Worm (Caenorhabditis elegans) whole organism, L3 larva: Measurements from ENCODE around the gene srg-69.

ENCODE experiments used
- R02D3.7 ChIP-seq: fragments of 150-350 bp; optimal IDR thresholded peaks from 2 replicates; lab custom pipeline; 2014; ENCODE audit warnings: missing biosample characterization, missing genetic modification characterization
- ZK546.5 ChIP-seq: sonication (generic microtip); optimal IDR thresholded peaks from 2 replicates; lab custom pipeline; 2017; ENCODE audit warnings: missing biosample characterization, missing genetic modification characterization
- aly-2 ChIP-seq: fragments of 150-350 bp; optimal IDR thresholded peaks from 2 replicates; lab custom pipeline; 2014; ENCODE audit warnings: missing biosample characterization, missing genetic modification characterization
- ama-1 ChIP-seq: fragments of 150-350 bp; optimal IDR thresholded peaks from 2 replicates; lab custom pipeline; 2018
- ceh-16 ChIP-seq: sonication (generic microtip); optimal IDR thresholded peaks from 2 replicates; lab custom pipeline; 2017; ENCODE audit warnings: missing biosample characterization, missing genetic modification characterization
- ceh-28 ChIP-seq: fragments of 150-350 bp; optimal IDR thresholded peaks from 2 replicates; lab custom pipeline; 2014; ENCODE audit warnings: missing biosample characterization, missing genetic modification reagents, missing genetic modification characterization
- ceh-82 ChIP-seq: fragments of 150-350 bp; optimal IDR thresholded peaks from 2 replicates; lab custom pipeline; 2014; ENCODE audit warnings: missing biosample characterization, missing genetic modification characterization
- ceh-9 ChIP-seq: sonication (generic microtip); optimal IDR thresholded peaks from 2 replicates; lab custom pipeline; 2018; ENCODE audit warnings: missing biosample characterization, missing genetic modification characterization
- daf-12 ChIP-seq: fragments of 150-350 bp; optimal IDR thresholded peaks from 2 replicates; lab custom pipeline; 2014; ENCODE audit warnings: missing biosample characterization, missing genetic modification reagents, missing genetic modification characterization
- egl-27 ChIP-seq: sonication (generic microtip); optimal IDR thresholded peaks from 4 replicates; lab custom pipeline; 2017; ENCODE audit warnings: missing biosample characterization, missing genetic modification reagents, missing genetic modification characterization
- egl-5 ChIP-seq: fragments of 150-350 bp; optimal IDR thresholded peaks from 2 replicates; lab custom pipeline; 2017; ENCODE audit warnings: missing biosample characterization, missing genetic modification reagents, missing genetic modification characterization, inconsistent platforms
- elt-1 ChIP-seq: fragments of 150-350 bp; optimal IDR thresholded peaks from 2 replicates; lab custom pipeline; 2014; ENCODE audit warnings: missing biosample characterization, missing genetic modification characterization
- elt-2 ChIP-seq: sonication (generic microtip); optimal IDR thresholded peaks from 2 replicates; lab custom pipeline; 2016; ENCODE audit warnings: missing genetic modification reagents, mild to moderate bottlenecking, missing genetic modification characterization, missing compliant biosample characterization
- elt-3 ChIP-seq, 3 experiments: fragments of 150-350 bp in 1 of 3; sonication (generic microtip) in 2 of 3; optimal IDR thresholded peaks; 2 replicates in 2 of 3; 4 replicates in 1 of 3; lab custom pipeline; 2014 to 2017; ENCODE audit warnings: missing biosample characterization in 3 of 3, missing genetic modification characterization in 3 of 3
- eor-1 ChIP-seq, 2 experiments: fragments of 150-350 bp; optimal IDR thresholded peaks; 2 replicates each; lab custom pipeline; 2014 to 2018; ENCODE audit warnings: missing biosample characterization in 2 of 2, missing genetic modification characterization in 2 of 2
- fkh-10 ChIP-seq: sonication (generic microtip); optimal IDR thresholded peaks from 2 replicates; lab custom pipeline; 2017; ENCODE audit warnings: missing biosample characterization, missing genetic modification reagents, missing genetic modification characterization
- fkh-2 ChIP-seq: fragments of 150-350 bp; optimal IDR thresholded peaks from 2 replicates; lab custom pipeline; 2014; ENCODE audit warnings: missing biosample characterization, missing genetic modification reagents, missing genetic modification characterization
- fos-1 ChIP-seq: fragments of 150-350 bp; optimal IDR thresholded peaks from 2 replicates; lab custom pipeline; 2014; ENCODE audit warnings: missing biosample characterization, missing genetic modification characterization
- hmg-11 ChIP-seq: sonication (generic microtip); optimal IDR thresholded peaks from 2 replicates; lab custom pipeline; 2016; ENCODE audit warnings: missing genetic modification characterization, missing compliant biosample characterization
- jun-1 ChIP-seq: fragments of 150-350 bp; optimal IDR thresholded peaks from 2 replicates; lab custom pipeline; 2014; ENCODE audit warnings: missing biosample characterization, missing genetic modification reagents, missing genetic modification characterization
- lin-15B ChIP-seq: fragments of 150-350 bp; optimal IDR thresholded peaks from 2 replicates; lab custom pipeline; 2014; ENCODE audit warnings: missing biosample characterization, missing genetic modification characterization
- lin-39 ChIP-seq: fragments of 150-350 bp; optimal IDR thresholded peaks from 2 replicates; lab custom pipeline; 2018; ENCODE audit warnings: missing biosample characterization, missing genetic modification reagents, missing genetic modification characterization
- mdl-1 ChIP-seq: fragments of 150-350 bp; optimal IDR thresholded peaks from 2 replicates; lab custom pipeline; 2014; ENCODE audit warnings: missing biosample characterization, missing genetic modification characterization
- mml-1 ChIP-seq: fragments of 150-350 bp; sonication (generic microtip); optimal IDR thresholded peaks from 3 replicates; lab custom pipeline; 2014; ENCODE audit warnings: missing biosample characterization, missing genetic modification characterization
- nfya-1 ChIP-seq: sonication (generic microtip); optimal IDR thresholded peaks from 2 replicates; lab custom pipeline; 2017; ENCODE audit warnings: missing genetic modification characterization, mild to moderate bottlenecking, missing compliant biosample characterization, antibody characterized with exemption, moderate library complexity; ENCODE audit not compliant: insufficient read depth
- nhr-11 ChIP-seq: fragments of 150-350 bp; optimal IDR thresholded peaks from 2 replicates; lab custom pipeline; 2014; ENCODE audit warnings: missing biosample characterization, missing genetic modification characterization
- nhr-12 ChIP-seq: fragments of 150-350 bp; optimal IDR thresholded peaks from 2 replicates; lab custom pipeline; 2014; ENCODE audit warnings: missing biosample characterization, missing genetic modification characterization
- nhr-23 ChIP-seq: fragments of 150-350 bp; optimal IDR thresholded peaks from 2 replicates; lab custom pipeline; 2014; ENCODE audit warnings: missing biosample characterization, missing genetic modification reagents, missing genetic modification characterization
- nhr-25 ChIP-seq: sonication (generic microtip); optimal IDR thresholded peaks from 2 replicates; lab custom pipeline; 2017; ENCODE audit warnings: missing biosample characterization, missing genetic modification characterization
- nhr-28 ChIP-seq: fragments of 150-350 bp; optimal IDR thresholded peaks from 2 replicates; lab custom pipeline; 2014; ENCODE audit warnings: missing biosample characterization, missing genetic modification characterization
- nhr-43 ChIP-seq: sonication (generic microtip); optimal IDR thresholded peaks from 2 replicates; lab custom pipeline; 2016; ENCODE audit warnings: mild to moderate bottlenecking, missing genetic modification characterization, missing compliant biosample characterization; ENCODE audit not compliant: poor library complexity, severe bottlenecking
- nhr-67 ChIP-seq: fragments of 150-350 bp; optimal IDR thresholded peaks from 2 replicates; lab custom pipeline; 2014; ENCODE audit warnings: missing biosample characterization, missing genetic modification characterization
- pha-4 ChIP-seq: fragments of 150-350 bp; optimal IDR thresholded peaks from 2 replicates; lab custom pipeline; 2014; ENCODE audit warnings: missing biosample characterization, missing genetic modification reagents, missing genetic modification characterization
- pqm-1 ChIP-seq: fragments of 150-350 bp; optimal IDR thresholded peaks from 2 replicates; lab custom pipeline; 2017; ENCODE audit warnings: missing biosample characterization, missing genetic modification characterization, inconsistent platforms
- sea-2 ChIP-seq: fragments of 150-350 bp; sonication (generic microtip); optimal IDR thresholded peaks from 4 replicates; lab custom pipeline; 2014; ENCODE audit warnings: missing biosample characterization, missing genetic modification reagents, missing genetic modification characterization
- skn-1 ChIP-seq: fragments of 150-350 bp; optimal IDR thresholded peaks from 2 replicates; lab custom pipeline; 2014; ENCODE audit warnings: missing biosample characterization, missing genetic modification characterization
- snpc-4 ChIP-seq: fragments of 150-350 bp; optimal IDR thresholded peaks from 2 replicates; lab custom pipeline; 2014; ENCODE audit warnings: missing biosample characterization, missing genetic modification characterization
- tbx-2 ChIP-seq: sonication (generic microtip); optimal IDR thresholded peaks from 2 replicates; lab custom pipeline; 2016; ENCODE audit warnings: mild to moderate bottlenecking, missing genetic modification characterization, missing compliant biosample characterization
- unc-39 ChIP-seq: sonication (generic microtip); optimal IDR thresholded peaks from 4 replicates; lab custom pipeline; 2017; ENCODE audit warnings: missing biosample characterization, missing genetic modification characterization
- zag-1 ChIP-seq: fragments of 150-350 bp; optimal IDR thresholded peaks from 2 replicates; lab custom pipeline; 2014; ENCODE audit warnings: missing biosample characterization, missing genetic modification characterization
- ztf-11 ChIP-seq: fragments of 150-350 bp; optimal IDR thresholded peaks from 2 replicates; lab custom pipeline; 2014; ENCODE audit warnings: missing biosample characterization, missing genetic modification characterization
- ztf-4 ChIP-seq: fragments of 150-350 bp; optimal IDR thresholded peaks from 2 replicates; lab custom pipeline; 2014; ENCODE audit warnings: missing biosample characterization, missing genetic modification characterization

The srg-69 gene

DNA sequence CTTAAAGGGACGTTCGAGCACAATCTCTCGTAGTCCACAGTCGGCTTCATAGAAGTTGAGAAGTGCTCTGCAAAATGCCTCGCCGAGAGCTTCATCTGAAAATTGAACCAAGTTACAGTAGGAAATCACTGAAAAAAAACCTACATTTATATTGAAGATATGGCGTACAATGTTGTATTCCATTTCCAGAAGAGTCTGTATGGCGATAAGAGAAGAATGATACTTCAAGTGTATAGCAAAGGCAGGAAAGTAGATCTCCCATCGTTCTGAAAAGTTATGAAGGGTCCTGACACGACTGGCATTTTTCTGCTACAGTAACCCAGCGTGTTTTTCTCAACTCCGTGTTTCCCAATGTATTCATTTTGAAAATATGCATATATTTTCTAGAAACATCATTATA is 28.8 kb downstream of the srg-69 start:
- TF ChIP-seq fkh-2 (tag; lab: Kevin White, UChicago) (no peak), pqm-1 (tag; lab: Kevin White, UChicago) (no peak), ztf-11 (tag; lab: Kevin White, UChicago) (no peak), nhr-43 (peak; percentile 8), snpc-4 (tag; lab: Kevin White, UChicago) (no peak), unc-39 (no peak), pha-4 (no peak), nhr-23 (tag; lab: Kevin White, UChicago) (peak; percentile 0), nhr-67 (tag; lab: Kevin White, UChicago) (no peak), ama-1 (lab: Kevin White, UChicago) (no peak), nfya-1 (tag; lab: Kevin White, UChicago) (no peak), nhr-28 (tag; lab: Kevin White, UChicago) (no peak), daf-12 (tag; lab: Kevin White, UChicago) (no peak), mml-1 (tag; lab: Kevin White, UChicago) (no peak), nhr-12 (tag; lab: Kevin White, UChicago) (no peak), ZK546.5 (tag; lab: Kevin White, UChicago) (no peak), elt-1 (tag; lab: Kevin White, UChicago) (no peak), nhr-25 (no peak)

DNA sequence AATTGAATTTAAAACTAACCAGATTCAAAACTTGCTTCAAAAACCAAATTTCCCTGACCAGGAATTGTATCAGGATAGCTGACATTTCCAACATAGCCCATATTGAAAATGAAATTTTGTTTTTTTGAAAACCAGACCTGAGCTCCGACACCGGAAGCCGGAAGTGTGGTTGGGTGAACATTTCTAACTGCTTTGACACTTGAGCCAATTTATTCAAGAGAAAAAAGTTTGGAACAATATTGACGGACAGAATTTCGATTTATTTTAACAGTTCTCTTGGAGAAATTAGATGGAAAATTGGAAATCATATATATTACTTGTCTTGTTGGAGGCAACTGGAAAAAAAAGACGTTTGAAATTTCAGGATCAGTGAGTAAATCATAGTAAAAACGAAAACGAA is 31.7 kb downstream of the srg-69 start, which contains the start of gene ccpp-6:
TSS of gene ccpp-6 (minus strand) at position 101 of the 400 bp plus-strand sequence.
- peak; percentile 3 for TF ChIP-seq elt-2
- TF ChIP-seq tbx-2 (tag; lab: Kevin White, UChicago), result no peak

DNA sequence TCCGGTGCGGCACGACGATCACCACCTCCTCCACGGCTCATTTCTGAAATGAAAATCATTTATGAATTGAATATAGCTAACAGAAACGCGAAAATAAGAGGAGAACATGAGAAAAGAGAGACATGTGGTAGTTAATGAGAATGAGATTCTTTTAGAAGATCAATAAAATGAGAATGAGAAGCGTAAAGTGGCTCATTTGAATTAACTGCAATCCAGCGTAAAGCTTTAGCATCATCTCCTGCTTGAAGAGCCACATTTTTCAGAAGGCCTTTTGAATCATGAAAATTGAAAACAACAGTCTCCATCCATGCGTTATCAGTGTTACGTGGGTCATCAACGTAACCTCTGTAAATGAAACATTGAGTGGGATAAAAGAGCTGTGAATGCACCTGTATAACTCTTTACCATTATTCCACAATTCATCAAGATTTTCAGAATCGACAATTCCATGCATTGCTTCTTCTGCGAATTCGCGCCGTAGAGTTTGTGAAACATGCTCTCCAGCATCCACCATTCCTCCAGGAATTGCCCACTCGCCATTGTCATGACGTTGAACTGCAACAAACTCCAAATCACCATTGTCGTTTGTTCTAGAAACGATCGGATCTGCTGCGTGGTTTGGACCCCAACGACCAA is 33.4 kb downstream of the srg-69 start, which contains the start of gene rsp-4:
TSS of gene rsp-4 (minus strand) at position 51 of the 636 bp plus-strand sequence.
- no peak for TF ChIP-seq egl-5 (tag; lab: Kevin White, UChicago)
- no peak for TF ChIP-seq elt-2
- no peak for TF ChIP-seq ceh-9 (tag; lab: Kevin White, UChicago)
- no peak for TF ChIP-seq ama-1 (lab: Kevin White, UChicago)
- no peak for TF ChIP-seq egl-27
- TF ChIP-seq elt-1 (tag; lab: Kevin White, UChicago), result no peak
- no peak for TF ChIP-seq pqm-1 (tag; lab: Kevin White, UChicago)
- TF ChIP-seq nhr-23 (tag; lab: Kevin White, UChicago), result no peak
- no peak for TF ChIP-seq ztf-11 (tag; lab: Kevin White, UChicago)
- no peak for TF ChIP-seq nhr-67 (tag; lab: Kevin White, UChicago)
- no peak for TF ChIP-seq nfya-1 (tag; lab: Kevin White, UChicago)
- no peak for TF ChIP-seq ceh-16 (tag; lab: Kevin White, UChicago)
- TF ChIP-seq nhr-25, result no peak
- TF ChIP-seq eor-1 (tag; optimal IDR thresholded peaks at IDR 0.05; lab: Kevin White, UChicago), result no peak

DNA sequence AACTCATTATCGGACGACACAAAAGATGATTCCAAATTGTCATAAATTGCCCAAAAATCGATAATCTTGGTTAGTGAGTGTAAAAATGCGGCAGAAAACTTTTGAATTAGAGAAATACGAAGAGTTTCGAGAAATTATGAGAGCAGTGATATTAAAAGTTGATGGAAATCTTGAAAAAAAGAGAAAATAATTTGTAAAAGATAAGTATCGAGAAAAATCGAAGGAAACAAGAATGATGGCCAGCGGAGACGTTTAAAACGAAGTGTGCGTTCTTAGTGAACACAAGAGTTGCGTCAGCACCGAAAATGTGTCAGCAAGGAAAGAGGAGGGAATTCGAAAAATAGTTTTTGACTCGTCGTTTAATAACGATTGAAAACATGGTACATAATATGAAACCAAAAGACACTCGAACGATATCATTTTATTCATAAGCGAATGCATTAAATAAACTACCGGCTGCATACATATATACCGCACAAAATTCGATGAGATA is 34.4 kb downstream of the srg-69 start, which contains the start of gene ndx-6:
TSS of gene ndx-6 (minus strand) at position 51 of the 493 bp plus-strand sequence.
- TF ChIP-seq nhr-11 (tag; lab: Kevin White, UChicago), result no peak
- TF ChIP-seq skn-1 (tag; lab: Kevin White, UChicago), result peak; percentile 57
- TF ChIP-seq nhr-25, result peak; percentile 92
- peak; percentile 73 for TF ChIP-seq ama-1 (lab: Kevin White, UChicago)
- peak; percentile 75 for TF ChIP-seq lin-15B (tag; lab: Kevin White, UChicago)
- TF ChIP-seq zag-1 (tag; lab: Kevin White, UChicago), result no peak
- peak; percentile 79 for TF ChIP-seq lin-39
- no peak for TF ChIP-seq sea-2 (GFP tag; lab: Kevin White, UChicago)
- TF ChIP-seq fos-1 (tag; lab: Kevin White, UChicago), result no peak
- no peak for TF ChIP-seq elt-1 (tag; lab: Kevin White, UChicago)
- TF ChIP-seq pqm-1 (tag; lab: Kevin White, UChicago), result peak; percentile 29
- TF ChIP-seq fkh-10 (GFP tag; lab: Kevin White, UChicago), result no peak
- TF ChIP-seq aly-2 (tag; lab: Kevin White, UChicago), result peak; percentile 5
- peak; percentile 11 for TF ChIP-seq ceh-82
- peak; percentile 58 for TF ChIP-seq ztf-4 (tag; lab: Kevin White, UChicago)
- no peak for TF ChIP-seq ztf-11 (tag; lab: Kevin White, UChicago)
- peak; percentile 82 for TF ChIP-seq nfya-1 (tag; lab: Kevin White, UChicago)
- peak; percentile 75 for TF ChIP-seq snpc-4 (tag; lab: Kevin White, UChicago)
- TF ChIP-seq egl-5 (tag; lab: Kevin White, UChicago), result peak; percentile 64
- TF ChIP-seq R02D3.7 (tag; lab: Kevin White, UChicago), result peak; percentile 61
- TF ChIP-seq daf-12 (tag; lab: Kevin White, UChicago), result no peak
- TF ChIP-seq nhr-67 (tag; lab: Kevin White, UChicago), result no peak
- TF ChIP-seq nhr-23 (tag; lab: Kevin White, UChicago), result peak; percentile 92
- TF ChIP-seq jun-1 (tag; lab: Kevin White, UChicago), result peak; percentile 71
- TF ChIP-seq ceh-28, result peak; percentile 55
- no peak for TF ChIP-seq ceh-9 (tag; lab: Kevin White, UChicago)
- no peak for TF ChIP-seq ceh-16 (tag; lab: Kevin White, UChicago)
- no peak for TF ChIP-seq elt-3 (tag; optimal IDR thresholded peaks at IDR 0.05; lab: Kevin White, UChicago)
- TF ChIP-seq hmg-11, result peak; percentile 51
- TF ChIP-seq tbx-2 (tag; lab: Kevin White, UChicago), result peak; percentile 66
- TF ChIP-seq pha-4, result peak; percentile 90
- no peak for TF ChIP-seq mdl-1 (tag; lab: Kevin White, UChicago)
- peak; percentile 79 for TF ChIP-seq elt-2
- TF ChIP-seq nhr-12 (tag; lab: Kevin White, UChicago), result no peak
- peak; percentile 86 for TF ChIP-seq nhr-43
